Worm (Caenorhabditis elegans) whole organism, young adult: Measurements from ENCODE around the gene teg-1.
A peak's percentile ranks its signal among the peaks of the same experiment; 100 is the strongest.

Experiments
- B0019.2 ChIP-seq: fragments of 200-800 bp; sonication (Bioruptor generic); conservative IDR thresholded peaks from 2 replicates; pipeline ENCODE4 v1.3.6; 2022; ENCODE audit warnings: missing genetic modification reagents, missing genetic modification characterization, missing compliant biosample characterization
- B0035.1 ChIP-seq: sonication (generic microtip); optimal IDR thresholded peaks from 2 replicates; lab custom pipeline; 2016; ENCODE audit warnings: missing genetic modification characterization, mild to moderate bottlenecking, missing compliant biosample characterization, missing genotype, missing genetic modification reagents
- B0261.1 ChIP-seq: sonication (generic microtip); optimal IDR thresholded peaks from 2 replicates; lab custom pipeline; 2016; ENCODE audit warnings: mild to moderate bottlenecking, missing genetic modification characterization, moderate library complexity, missing compliant biosample characterization
- B0336.3 ChIP-seq: fragments of 200-800 bp; sonication (Bioruptor generic); IDR thresholded peaks from 2 replicates; pipeline ENCODE4 v1.3.6; 2022; ENCODE audit warnings: missing genetic modification characterization, missing compliant biosample characterization
- C06A6.2 ChIP-seq: fragments of 200-800 bp; sonication (Bioruptor generic); conservative IDR thresholded peaks from 2 replicates; pipeline ENCODE4 v1.3.6; 2022; ENCODE audit warnings: missing genetic modification characterization, missing compliant biosample characterization
- D2030.7 ChIP-seq: fragments of 200-800 bp; sonication (Bioruptor generic); IDR thresholded peaks from 2 replicates; pipeline ENCODE4 v1.3.6; 2022; ENCODE audit warnings: missing genetic modification reagents, missing genetic modification characterization, missing compliant biosample characterization
- F23B12.7 ChIP-seq: sonication (generic microtip); optimal IDR thresholded peaks from 2 replicates; lab custom pipeline; 2017; ENCODE audit warnings: missing genetic modification characterization, mild to moderate bottlenecking, missing compliant biosample characterization, antibody characterized with exemption, moderate library complexity; ENCODE audit not compliant: insufficient read depth
- F37B4.10 ChIP-seq: fragments of 200-800 bp; sonication (Bioruptor generic); IDR thresholded peaks from 2 replicates; pipeline ENCODE4 v1.3.6; 2022; ENCODE audit warnings: missing genetic modification characterization, missing compliant biosample characterization
- F52B5.7 ChIP-seq: sonication (generic microtip); optimal IDR thresholded peaks from 2 replicates; lab custom pipeline; 2016; ENCODE audit warnings: mild to moderate bottlenecking, missing genetic modification characterization, missing compliant biosample characterization
- F57A8.1 ChIP-seq: fragments of 200-800 bp; sonication (Bioruptor generic); optimal IDR thresholded peaks from 2 replicates; lab custom pipeline; 2018; ENCODE audit warnings: mild to moderate bottlenecking, missing genetic modification characterization, moderate library complexity, missing compliant biosample characterization
- F57C9.4 ChIP-seq: sonication (generic microtip); optimal IDR thresholded peaks from 2 replicates; lab custom pipeline; 2017; ENCODE audit warnings: mild to moderate bottlenecking, missing genetic modification characterization, missing compliant biosample characterization
- K11D2.4 ChIP-seq: fragments of 200-800 bp; sonication (Bioruptor generic); IDR thresholded peaks from 2 replicates; pipeline ENCODE4 v1.3.6; 2022; ENCODE audit warnings: missing genetic modification reagents, missing genetic modification characterization, missing compliant biosample characterization
- T26A5.8 ChIP-seq: sonication (generic microtip); optimal IDR thresholded peaks from 2 replicates; lab custom pipeline; 2016; ENCODE audit warnings: missing genetic modification characterization, missing compliant biosample characterization
- Y53G8AR.9 ChIP-seq: fragments of 200-800 bp; sonication (Bioruptor generic); conservative IDR thresholded peaks from 2 replicates; pipeline ENCODE4 v1.3.6; 2022; ENCODE audit warnings: missing genetic modification reagents, missing genetic modification characterization, missing compliant biosample characterization
- Y56A3A.18 ChIP-seq: fragments of 200-800 bp; sonication (Bioruptor generic); IDR thresholded peaks from 2 replicates; pipeline ENCODE4 v1.3.6; 2022; ENCODE audit warnings: missing genetic modification reagents, missing genetic modification characterization, missing compliant biosample characterization
- Y79H2A.3 ChIP-seq: fragments of 200-800 bp; sonication (Bioruptor generic); conservative IDR thresholded peaks from 2 replicates; pipeline ENCODE4 v1.3.6; 2022; ENCODE audit warnings: missing genetic modification reagents, missing genetic modification characterization, missing compliant biosample characterization
- akir-1 ChIP-seq: fragments of 200-800 bp; sonication (Bioruptor generic); optimal IDR thresholded peaks from 2 replicates; lab custom pipeline; 2018; ENCODE audit warnings: mild to moderate bottlenecking, missing genetic modification characterization, moderate library complexity, missing compliant biosample characterization
- ama-1 ChIP-seq, 3 experiments: fragments of 150-350 bp in 1 of 3; sonication (generic microtip) in 2 of 3; optimal IDR thresholded peaks; 2 replicates each; lab custom pipeline; 2014 to 2018; ENCODE audit warnings: missing biosample characterization in 2 of 3, missing genetic modification characterization in 2 of 3, missing genetic modification reagents in 2 of 3
- aptf-2 ChIP-seq: fragments of 200-800 bp; sonication (Bioruptor generic); conservative IDR thresholded peaks from 2 replicates; pipeline ENCODE4 v1.3.6; 2022; ENCODE audit warnings: missing genetic modification reagents, missing genetic modification characterization, missing compliant biosample characterization
- atf-7 ChIP-seq: sonication (generic microtip); optimal IDR thresholded peaks from 2 replicates; lab custom pipeline; 2017; ENCODE audit warnings: mild to moderate bottlenecking, missing genetic modification characterization, missing compliant biosample characterization
- attf-6 ChIP-seq: fragments of 200-800 bp; sonication (Bioruptor generic); IDR thresholded peaks from 2 replicates; pipeline ENCODE4 v1.3.6; 2022; ENCODE audit warnings: missing genetic modification reagents, missing genetic modification characterization, missing compliant biosample characterization
- ceh-27 ChIP-seq: fragments of 200-800 bp; sonication (Bioruptor generic); optimal IDR thresholded peaks from 2 replicates; lab custom pipeline; 2018; ENCODE audit warnings: mild to moderate bottlenecking, missing genetic modification characterization, moderate library complexity, missing compliant biosample characterization
- chd-7 ChIP-seq: sonication (generic microtip); optimal IDR thresholded peaks from 2 replicates; lab custom pipeline; 2016; ENCODE audit warnings: mild to moderate bottlenecking, missing genetic modification characterization, moderate library complexity, missing compliant biosample characterization
- die-1 ChIP-seq: sonication (generic microtip); optimal IDR thresholded peaks from 2 replicates; lab custom pipeline; 2016; ENCODE audit warnings: missing genotype, mild to moderate bottlenecking, missing genetic modification characterization, missing compliant biosample characterization
- dpff-1 ChIP-seq: sonication (generic microtip); optimal IDR thresholded peaks from 2 replicates; lab custom pipeline; 2017; ENCODE audit warnings: mild to moderate bottlenecking, missing genetic modification characterization, missing compliant biosample characterization
- egl-44 ChIP-seq: fragments of 200-800 bp; sonication (Bioruptor generic); IDR thresholded peaks from 2 replicates; pipeline ENCODE4 v1.3.6; 2022; ENCODE audit warnings: missing genetic modification reagents, missing genetic modification characterization, missing compliant biosample characterization
- gei-17 ChIP-seq: fragments of 200-800 bp; sonication (Bioruptor generic); optimal IDR thresholded peaks from 2 replicates; lab custom pipeline; 2018; ENCODE audit warnings: mild to moderate bottlenecking, missing genetic modification characterization, missing compliant biosample characterization
- let-607 ChIP-seq, 2 experiments: fragments of 200-800 bp in 1 of 2; sonication (Bioruptor generic) in 1 of 2; sonication (generic microtip) in 1 of 2; optimal IDR thresholded peaks; 2 replicates each; lab custom pipeline; 2016 to 2018; ENCODE audit warnings: mild to moderate bottlenecking in 2 of 2, missing compliant biosample characterization in 2 of 2, missing genetic modification characterization in 2 of 2, moderate library complexity in 2 of 2, missing genotype in 1 of 2
- lin-26 ChIP-seq: fragments of 200-800 bp; sonication (Bioruptor generic); IDR thresholded peaks from 2 replicates; pipeline ENCODE4 v1.3.6; 2022; ENCODE audit warnings: missing genetic modification reagents, missing genetic modification characterization, missing compliant biosample characterization
- lin-40 ChIP-seq: sonication (generic microtip); optimal IDR thresholded peaks from 2 replicates; lab custom pipeline; 2016; ENCODE audit warnings: missing genetic modification characterization, mild to moderate bottlenecking, missing compliant biosample characterization, missing genotype, missing genetic modification reagents
- lin-54 ChIP-seq: fragments of 200-800 bp; sonication (Bioruptor generic); optimal IDR thresholded peaks from 2 replicates; lab custom pipeline; 2018; ENCODE audit warnings: mild to moderate bottlenecking, missing genetic modification characterization, missing compliant biosample characterization
- madf-10 ChIP-seq: sonication (generic microtip); optimal IDR thresholded peaks from 2 replicates; lab custom pipeline; 2016; ENCODE audit warnings: mild to moderate bottlenecking, missing genetic modification characterization, missing compliant biosample characterization
- madf-3 ChIP-seq: fragments of 200-800 bp; sonication (Bioruptor generic); IDR thresholded peaks from 2 replicates; pipeline ENCODE4 v1.3.6; 2022; ENCODE audit warnings: missing genetic modification reagents, missing genetic modification characterization, missing compliant biosample characterization
- nfya-2 ChIP-seq: fragments of 200-800 bp; sonication (Bioruptor generic); IDR thresholded peaks from 2 replicates; pipeline ENCODE4 v1.3.6; 2022; ENCODE audit warnings: missing genetic modification reagents, missing genetic modification characterization, missing compliant biosample characterization
- nhr-179 ChIP-seq: sonication (generic microtip); optimal IDR thresholded peaks from 2 replicates; lab custom pipeline; 2016; ENCODE audit warnings: mild to moderate bottlenecking, missing genetic modification characterization, missing compliant biosample characterization
- nhr-90 ChIP-seq: sonication (generic microtip); optimal IDR thresholded peaks from 2 replicates; lab custom pipeline; 2016; ENCODE audit warnings: missing genotype, mild to moderate bottlenecking, missing genetic modification characterization, missing compliant biosample characterization
- pbrm-1 ChIP-seq: fragments of 200-800 bp; sonication (Bioruptor generic); IDR thresholded peaks from 2 replicates; pipeline ENCODE4 v1.3.6; 2022; ENCODE audit warnings: missing genetic modification reagents, missing genetic modification characterization, missing compliant biosample characterization
- repo-1 ChIP-seq: sonication (generic microtip); optimal IDR thresholded peaks from 2 replicates; lab custom pipeline; 2017; ENCODE audit warnings: mild to moderate bottlenecking, missing genetic modification characterization, missing compliant biosample characterization
- snpc-1.1 ChIP-seq: sonication (generic microtip); optimal IDR thresholded peaks from 2 replicates; lab custom pipeline; 2017; ENCODE audit warnings: missing genetic modification characterization, mild to moderate bottlenecking, missing compliant biosample characterization, antibody characterized with exemption, moderate library complexity, missing genotype, missing genetic modification reagents; ENCODE audit not compliant: insufficient read depth
- snpc-4 ChIP-seq, 5 experiments: fragments of 150-350 bp in 1 of 5; sonication (generic microtip) in 4 of 5; optimal IDR thresholded peaks; 2 replicates each; lab custom pipeline; 2014 to 2018; ENCODE audit warnings: missing genetic modification characterization in 5 of 5, missing biosample characterization in 3 of 5, antibody characterized with exemption in 2 of 5, mild to moderate bottlenecking in 2 of 5, missing compliant biosample characterization in 2 of 5, missing genotype in 2 of 5, moderate library complexity in 2 of 5, missing genetic modification reagents in 1 of 5
- tbp1 ChIP-seq: fragments of 200-800 bp; sonication (Bioruptor generic); optimal IDR thresholded peaks from 2 replicates; lab custom pipeline; 2018; ENCODE audit warnings: mild to moderate bottlenecking, missing genetic modification characterization, missing compliant biosample characterization
- xnd-1 ChIP-seq: sonication (generic microtip); optimal IDR thresholded peaks from 2 replicates; lab custom pipeline; 2016; ENCODE audit warnings: missing genotype, missing genetic modification reagents, missing genetic modification characterization, missing compliant biosample characterization
- zfh-2 ChIP-seq: fragments of 200-800 bp; sonication (Bioruptor generic); conservative IDR thresholded peaks from 2 replicates; pipeline ENCODE4 v1.3.6; 2022; ENCODE audit warnings: missing genetic modification reagents, missing genetic modification characterization, missing compliant biosample characterization
- zim-3 ChIP-seq: sonication (generic microtip); optimal IDR thresholded peaks from 2 replicates; lab custom pipeline; 2017; ENCODE audit warnings: mild to moderate bottlenecking, missing genetic modification characterization, moderate library complexity, missing compliant biosample characterization
- ztf-18 ChIP-seq: sonication (generic microtip); optimal IDR thresholded peaks from 2 replicates; lab custom pipeline; 2016; ENCODE audit warnings: missing genotype, mild to moderate bottlenecking, missing genetic modification characterization, missing compliant biosample characterization
- ztf-28 ChIP-seq: fragments of 200-800 bp; sonication (Bioruptor generic); IDR thresholded peaks from 2 replicates; pipeline ENCODE4 v1.3.6; 2022; ENCODE audit warnings: missing genetic modification reagents, missing genetic modification characterization, missing compliant biosample characterization

Gene teg-1

ce11 chrIII:11353499-11353898, 35.5 kb upstream of the teg-1 start (continued):
- 0 out of 2 replicates have a peak, but pooled peaks have one; percentile 16 for TF ChIP-seq egl-44 (GFP tag; lab: Robert Waterston, UW)
- no peak for TF ChIP-seq nfya-2 (GFP tag; lab: Robert Waterston, UW)
- TF ChIP-seq chd-7 (tag; lab: Kevin White, UChicago), result no peak
- TF ChIP-seq zim-3 (tag; lab: Kevin White, UChicago), result no peak
- no peak for TF ChIP-seq zfh-2 (GFP tag; lab: Robert Waterston, UW)
- TF ChIP-seq madf-10 (tag; lab: Kevin White, UChicago), result peak; percentile 4
- no peak for TF ChIP-seq F37B4.10 (GFP tag; lab: Robert Waterston, UW)
- no peak for TF ChIP-seq ama-1 (optimal IDR thresholded peaks at IDR 0.05; lab: Kevin White, UChicago)
- peak in 1 of 2 experiments; percentile 21 for TF ChIP-seq ama-1 (GFP tag; optimal IDR thresholded peaks at IDR 0.05; lab: Kevin White, UChicago)
- no peak for TF ChIP-seq F23B12.7 (tag; lab: Kevin White, UChicago)
- peak; percentile 21 for TF ChIP-seq die-1 (tag; lab: Kevin White, UChicago)
- TF ChIP-seq Y53G8AR.9, result no peak
- TF ChIP-seq B0019.2, result no peak
- TF ChIP-seq xnd-1 (tag; lab: Kevin White, UChicago), result no peak
- peak; percentile 63 for TF ChIP-seq B0261.1 (tag; lab: Kevin White, UChicago)
- TF ChIP-seq akir-1, result no peak
- TF ChIP-seq aptf-2 (GFP tag; lab: Robert Waterston, UW), result no peak
- peak; percentile 81 for TF ChIP-seq lin-26 (GFP tag; lab: Robert Waterston, UW)
- TF ChIP-seq C06A6.2 (GFP tag; lab: Robert Waterston, UW), result no peak
- no peak for TF ChIP-seq let-607 (tag; optimal IDR thresholded peaks at IDR 0.05; lab: Kevin White, UChicago)
- TF ChIP-seq ztf-18, result no peak
- no peak for TF ChIP-seq lin-40
- TF ChIP-seq D2030.7 (GFP tag; lab: Robert Waterston, UW), result peak; percentile 69
- no peak for TF ChIP-seq pbrm-1 (GFP tag; lab: Robert Waterston, UW)
- TF ChIP-seq dpff-1 (tag; lab: Kevin White, UChicago), result no peak
- no peak for TF ChIP-seq F57A8.1
- no peak for TF ChIP-seq B0035.1 (tag; lab: Kevin White, UChicago)
- TF ChIP-seq attf-6 (GFP tag; lab: Robert Waterston, UW), result no peak
- no peak for TF ChIP-seq Y79H2A.3 (GFP tag; lab: Robert Waterston, UW)

- TF ChIP-seq F57A8.1 (no peak), D2030.7 (GFP tag; lab: Robert Waterston, UW) (peak; percentile 73), snpc-4 (GFP tag; optimal IDR thresholded peaks at IDR 0.05; lab: Kevin White, UChicago) (peak; percentile 3), snpc-4 (tag; optimal IDR thresholded peaks at IDR 0.05; lab: Kevin White, UChicago) (peak in 2 of 4 experiments; percentile 1 to 31), chd-7 (tag; lab: Kevin White, UChicago) (peak; percentile 44), T26A5.8 (tag; lab: Kevin White, UChicago) (no peak), ceh-27 (GFP tag; lab: Kevin White, UChicago) (peak; percentile 41), atf-7 (no peak), lin-54 (GFP tag; lab: Kevin White, UChicago) (peak; percentile 46), Y53G8AR.9 (no peak), B0336.3 (GFP tag; lab: Robert Waterston, UW) (peak; percentile 26; the same call in 1 of the 2 replicates), Y79H2A.3 (GFP tag; lab: Robert Waterston, UW) (no peak; the same call in 1 of the 2 replicates), F52B5.7 (no peak), repo-1 (tag; lab: Kevin White, UChicago) (no peak), nhr-179 (tag; lab: Kevin White, UChicago) (no peak), die-1 (tag; lab: Kevin White, UChicago) (peak; percentile 15), nhr-90 (tag; lab: Kevin White, UChicago) (peak; percentile 37), ztf-28 (GFP tag; lab: Robert Waterston, UW) (0 out of 2 replicates have a peak, but pooled peaks have one; percentile 49), tbp1 (GFP tag; lab: Kevin White, UChicago) (peak; percentile 90), madf-3 (GFP tag; lab: Robert Waterston, UW) (no peak), F57C9.4 (tag; lab: Kevin White, UChicago) (no peak), Y56A3A.18 (GFP tag; lab: Robert Waterston, UW) (0 out of 2 replicates have a peak, but pooled peaks have one; percentile 54), K11D2.4 (GFP tag; lab: Robert Waterston, UW) (no peak), lin-26 (GFP tag; lab: Robert Waterston, UW) (peak; percentile 82), gei-17 (GFP tag; lab: Kevin White, UChicago) (no peak), dpff-1 (tag; lab: Kevin White, UChicago) (no peak), snpc-1.1 (tag; lab: Kevin White, UChicago) (no peak)
Observed at ce11 chrIII:11352840-11353239, 34.8 kb upstream of the teg-1 start.
